Fruit fly (Drosophila melanogaster) whole organism, embryonic: Measurements from ENCODE around the gene CG11307.

Source experiments
- Atf-2 ChIP-seq: fragments of 200-800 bp; sonication (Bioruptor generic); optimal IDR thresholded peaks from 2 replicates; lab custom pipeline; 2016; ENCODE audit warnings: missing biosample characterization, missing genetic modification characterization
- Atf3 ChIP-seq: fragments of 200-800 bp; sonication (Bioruptor generic); optimal IDR thresholded peaks from 3 replicates; lab custom pipeline; 2016; ENCODE audit warnings: missing biosample characterization, missing genetic modification characterization
- B-H2 ChIP-seq: fragments of 200-800 bp; sonication (Bioruptor generic); optimal IDR thresholded peaks from 2 replicates; lab custom pipeline; 2018; ENCODE audit warnings: missing biosample characterization, mild to moderate bottlenecking, missing genetic modification characterization
- Bgb ChIP-seq: fragments of 200-800 bp; sonication (Bioruptor generic); IDR thresholded peaks from 2 replicates; pipeline ENCODE4 v1.3.6; 2022; ENCODE audit warnings: missing biosample characterization, missing genetic modification characterization; ENCODE audit not compliant: partially characterized antibody
- CG10462 ChIP-seq: fragments of 200-800 bp; sonication (Bioruptor generic); optimal IDR thresholded peaks from 2 replicates; lab custom pipeline; 2016; ENCODE audit warnings: missing biosample characterization, missing genetic modification characterization
- CG11085 ChIP-seq: fragments of 200-800 bp; sonication (Bioruptor generic); IDR thresholded peaks from 2 replicates; pipeline ENCODE4 v1.3.6; 2022; ENCODE audit warnings: missing biosample characterization, missing genetic modification characterization
- CG11695 ChIP-seq: fragments of 200-800 bp; sonication (Bioruptor generic); IDR thresholded peaks from 3 replicates; pipeline ENCODE4 v1.3.6; 2022; ENCODE audit warnings: missing biosample characterization, missing genetic modification characterization
- CG12769 ChIP-seq: fragments of 200-800 bp; sonication (Bioruptor generic); optimal IDR thresholded peaks from 2 replicates; lab custom pipeline; 2019; ENCODE audit warnings: missing biosample characterization, mild to moderate bottlenecking, missing genetic modification characterization, moderate library complexity
- CG14860 ChIP-seq: fragments of 200-800 bp; sonication (Bioruptor generic); IDR thresholded peaks from 3 replicates; pipeline ENCODE4 v1.3.6; 2022; ENCODE audit warnings: missing biosample characterization, missing genetic modification characterization; ENCODE audit not compliant: partially characterized antibody
- CG2678 ChIP-seq: fragments of 200-800 bp; sonication (Bioruptor generic); optimal IDR thresholded peaks from 3 replicates; lab custom pipeline; 2019; ENCODE audit warnings: missing biosample characterization, mild to moderate bottlenecking, missing genetic modification characterization, moderate library complexity
- CG31388 ChIP-seq: fragments of 200-800 bp; sonication (Bioruptor generic); optimal IDR thresholded peaks from 2 replicates; lab custom pipeline; 2016; ENCODE audit warnings: missing biosample characterization, missing genetic modification characterization
- CG3407 ChIP-seq: fragments of 200-800 bp; sonication (Bioruptor generic); optimal IDR thresholded peaks from 2 replicates; lab custom pipeline; 2018; ENCODE audit warnings: missing biosample characterization, mild to moderate bottlenecking, missing genetic modification characterization
- CG6175 ChIP-seq: fragments of 200-800 bp; sonication (Bioruptor generic); IDR thresholded peaks from 3 replicates; pipeline ENCODE4 v1.3.6; 2022; ENCODE audit warnings: missing biosample characterization, missing genetic modification characterization
- CG7786 ChIP-seq: fragments of 200-800 bp; sonication (Bioruptor generic); optimal IDR thresholded peaks from 2 replicates; lab custom pipeline; 2016; ENCODE audit warnings: missing biosample characterization, missing genetic modification characterization
- CG8281 ChIP-seq: fragments of 200-800 bp; sonication (Bioruptor generic); optimal IDR thresholded peaks from 2 replicates; lab custom pipeline; 2018; ENCODE audit warnings: missing biosample characterization, mild to moderate bottlenecking, missing genetic modification characterization, moderate library complexity
- CG8388 ChIP-seq: fragments of 200-800 bp; sonication (Bioruptor generic); optimal IDR thresholded peaks from 2 replicates; lab custom pipeline; 2019; ENCODE audit warnings: missing biosample characterization, mild to moderate bottlenecking, missing genetic modification characterization, moderate library complexity
- CG8478 ChIP-seq: fragments of >200 bp; optimal IDR thresholded peaks from 2 replicates; lab custom pipeline; 2018
- CG8944 ChIP-seq: fragments of 200-800 bp; sonication (Bioruptor generic); optimal IDR thresholded peaks from 3 replicates; lab custom pipeline; 2016; ENCODE audit warnings: missing biosample characterization, missing genetic modification characterization
- Camta ChIP-seq: fragments of 200-800 bp; sonication (Bioruptor generic); optimal IDR thresholded peaks from 2 replicates; lab custom pipeline; 2016; ENCODE audit warnings: missing biosample characterization, missing genetic modification characterization
- CoRest ChIP-seq: fragments of 200-800 bp; sonication (Bioruptor generic); optimal IDR thresholded peaks from 3 replicates; lab custom pipeline; 2018; ENCODE audit warnings: missing biosample characterization, mild to moderate bottlenecking, missing genetic modification characterization, moderate library complexity
- D ChIP-seq, 2 experiments: fragments of 200-800 bp in 1 of 2; fragments of >200 bp in 1 of 2; sonication (Bioruptor generic) in 1 of 2; optimal IDR thresholded peaks; 2 replicates in 1 of 2; 3 replicates in 1 of 2; lab custom pipeline; 2017; ENCODE audit warnings: mild to moderate bottlenecking in 1 of 2, missing biosample characterization in 1 of 2, missing genetic modification characterization in 1 of 2, missing genetic modification reagents in 1 of 2
- D19A ChIP-seq: fragments of 200-800 bp; optimal IDR thresholded peaks from 3 replicates; lab custom pipeline; 2019; ENCODE audit warnings: missing biosample characterization, mild to moderate bottlenecking, missing genetic modification characterization, moderate library complexity
- Deaf1 ChIP-seq: fragments of 200-800 bp; optimal IDR thresholded peaks from 3 replicates; lab custom pipeline; 2019; ENCODE audit warnings: missing biosample characterization, mild to moderate bottlenecking, missing genetic modification characterization, moderate library complexity
- Dip2 ChIP-seq: fragments of 200-800 bp; sonication (Bioruptor generic); IDR thresholded peaks from 2 replicates; pipeline ENCODE4 v1.3.6; 2022; ENCODE audit warnings: missing biosample characterization, missing genetic modification characterization
- ERR ChIP-seq: fragments of 200-800 bp; sonication (Bioruptor generic); optimal IDR thresholded peaks from 2 replicates; lab custom pipeline; 2016; ENCODE audit warnings: missing biosample characterization, missing genetic modification characterization
- Fer1 ChIP-seq: fragments of 200-800 bp; sonication (Bioruptor generic); optimal IDR thresholded peaks from 2 replicates; lab custom pipeline; 2017; ENCODE audit warnings: missing biosample characterization, mild to moderate bottlenecking, missing genetic modification characterization
- Hand ChIP-seq: fragments of 200-800 bp; sonication (Bioruptor generic); optimal IDR thresholded peaks from 2 replicates; lab custom pipeline; 2017; ENCODE audit warnings: mild to moderate bottlenecking, missing biosample characterization, missing genetic modification reagents, missing genetic modification characterization
- Hmx ChIP-seq: fragments of 200-800 bp; sonication (Bioruptor generic); optimal IDR thresholded peaks from 2 replicates; lab custom pipeline; 2016; ENCODE audit warnings: missing biosample characterization, missing genetic modification characterization
- Hr39 ChIP-seq: fragments of >200 bp; optimal IDR thresholded peaks from 2 replicates; lab custom pipeline; 2017
- NC2β ChIP-seq: fragments of 200-800 bp; sonication (Bioruptor generic); optimal IDR thresholded peaks from 2 replicates; lab custom pipeline; 2016; ENCODE audit warnings: missing biosample characterization, missing genetic modification characterization
- Oaz ChIP-seq: fragments of 200-800 bp; sonication (Bioruptor generic); IDR thresholded peaks from 2 replicates; pipeline ENCODE4 v1.3.6; 2022; ENCODE audit warnings: missing biosample characterization, missing genetic modification characterization
- Poxn ChIP-seq: fragments of 200-800 bp; sonication (Bioruptor generic); IDR thresholded peaks from 2 replicates; pipeline ENCODE4 v1.3.6; 2022; ENCODE audit warnings: missing biosample characterization, missing genetic modification characterization
- Sox102F ChIP-seq: fragments of 200-800 bp; sonication (Bioruptor generic); optimal IDR thresholded peaks from 2 replicates; lab custom pipeline; 2018; ENCODE audit warnings: missing biosample characterization, mild to moderate bottlenecking, missing genetic modification characterization, moderate library complexity
- ab ChIP-seq: fragments of 200-800 bp; sonication (Bioruptor generic); optimal IDR thresholded peaks from 2 replicates; lab custom pipeline; 2016; ENCODE audit warnings: missing biosample characterization, missing genetic modification characterization
- chif ChIP-seq, 2 experiments: fragments of 200-800 bp; sonication (Bioruptor generic); optimal IDR thresholded peaks; 3 replicates each; lab custom pipeline; 2016; ENCODE audit warnings: missing biosample characterization in 2 of 2, missing genetic modification characterization in 2 of 2
- dan ChIP-seq: fragments of 200-800 bp; sonication (Bioruptor generic); IDR thresholded peaks from 2 replicates; pipeline ENCODE4 v1.3.6; 2022; ENCODE audit warnings: missing biosample characterization, missing genetic modification characterization
- dm ChIP-seq: fragments of 200-800 bp; sonication (Bioruptor generic); optimal IDR thresholded peaks from 3 replicates; lab custom pipeline; 2016; ENCODE audit warnings: missing biosample characterization, missing genetic modification characterization
- gce ChIP-seq: fragments of 200-800 bp; sonication (Bioruptor generic); IDR thresholded peaks from 3 replicates; pipeline ENCODE4 v1.3.6; 2022; ENCODE audit warnings: missing biosample characterization, missing genetic modification characterization
- grn ChIP-seq: fragments of 200-800 bp; sonication (Bioruptor generic); optimal IDR thresholded peaks from 3 replicates; lab custom pipeline; 2017; ENCODE audit warnings: missing biosample characterization, missing genetic modification characterization
- gro ChIP-seq: fragments of 200-800 bp; sonication (Bioruptor generic); optimal IDR thresholded peaks from 2 replicates; lab custom pipeline; 2016; ENCODE audit warnings: missing biosample characterization, missing genetic modification characterization
- h ChIP-seq: fragments of >200 bp; optimal IDR thresholded peaks from 2 replicates; lab custom pipeline; 2017
- her ChIP-seq: fragments of 200-800 bp; sonication (Bioruptor generic); optimal IDR thresholded peaks from 2 replicates; lab custom pipeline; 2016; ENCODE audit warnings: missing biosample characterization, missing genetic modification characterization
- insv ChIP-seq, 2 experiments: fragments of 200-800 bp; sonication (Bioruptor generic); optimal IDR thresholded peaks; 3 replicates each; lab custom pipeline; 2016 to 2018; ENCODE audit warnings: missing biosample characterization in 2 of 2, missing genetic modification characterization in 2 of 2
- pan ChIP-seq, 4 experiments: fragments of >200 bp in 3 of 4; fragments of 200-800 bp in 1 of 4; sonication (Bioruptor generic) in 1 of 4; optimal IDR thresholded peaks in 3 of 4; IDR thresholded peaks in 1 of 4; 2 replicates each; pipeline versions ENCODE4 v1.3.6 to Lab custom; 2017 to 2022; ENCODE audit warnings: missing biosample characterization in 2 of 4, missing genetic modification characterization in 2 of 4, mixed read lengths in 1 of 4
- slou ChIP-seq: fragments of 200-800 bp; sonication (Bioruptor generic); optimal IDR thresholded peaks from 3 replicates; lab custom pipeline; 2016; ENCODE audit warnings: missing biosample characterization, missing genetic modification characterization
- sqz ChIP-seq: fragments of 200-800 bp; sonication (Bioruptor generic); optimal IDR thresholded peaks from 3 replicates; lab custom pipeline; 2018; ENCODE audit warnings: missing biosample characterization, mild to moderate bottlenecking, missing genetic modification characterization
- tll ChIP-seq, 2 experiments: fragments of 200-800 bp in 1 of 2; fragments of >200 bp in 1 of 2; sonication (Bioruptor generic) in 1 of 2; optimal IDR thresholded peaks; 2 replicates each; lab custom pipeline; 2017 to 2019; ENCODE audit warnings: missing biosample characterization in 2 of 2, missing genetic modification characterization in 2 of 2, mild to moderate bottlenecking in 1 of 2, moderate library complexity in 1 of 2
- toy ChIP-seq: fragments of 200-800 bp; sonication (Bioruptor generic); IDR thresholded peaks from 2 replicates; pipeline ENCODE4 v1.3.6; 2022; ENCODE audit warnings: missing biosample characterization, missing genetic modification characterization
- tx ChIP-seq: fragments of 200-800 bp; sonication (Bioruptor generic); optimal IDR thresholded peaks from 2 replicates; lab custom pipeline; 2016; ENCODE audit warnings: missing biosample characterization, missing genetic modification characterization
- vnd ChIP-seq: fragments of 200-800 bp; sonication (Bioruptor generic); IDR thresholded peaks from 3 replicates; pipeline ENCODE4 v1.3.6; 2022; ENCODE audit warnings: missing biosample characterization, missing genetic modification characterization; ENCODE audit not compliant: partially characterized antibody
- zen ChIP-seq: fragments of 200-800 bp; sonication (Bioruptor generic); optimal IDR thresholded peaks from 3 replicates; lab custom pipeline; 2018; ENCODE audit warnings: missing biosample characterization, mild to moderate bottlenecking, missing genetic modification characterization, moderate library complexity

Gene CG11307

dm6 chr3L:21604265-21604664 is 13.2 kb upstream of the CG11307 start (continued):
- TF ChIP-seq vnd (GFP tag; lab: Robert Waterston, UW) (0 out of 3 replicates have a peak, but pooled peaks have one; percentile 48), h (lab: Kevin White, UChicago) (no peak), ab (GFP tag; lab: Kevin White, UChicago) (no peak), Atf3 (GFP tag; lab: Kevin White, UChicago) (peak; percentile 46), chif (GFP tag; optimal IDR thresholded peaks at IDR 0.05; lab: Kevin White, UChicago) (peak; percentile 40 to 93), CG14860 (GFP tag; lab: Robert Waterston, UW) (no peak), Hmx (GFP tag; lab: Kevin White, UChicago) (no peak), toy (GFP tag; lab: Robert Waterston, UW) (no peak), Oaz (GFP tag; lab: Robert Waterston, UW) (0 out of 2 replicates have a peak, but pooled peaks have one; percentile 11), tll (GFP tag; optimal IDR thresholded peaks at IDR 0.05; lab: Kevin White, UChicago) (peak in 1 of 2 experiments; percentile 53), Fer1 (GFP tag; lab: Kevin White, UChicago) (no peak), CG11085 (GFP tag; lab: Robert Waterston, UW) (peak; percentile 42; the same call in 1 of the 2 replicates), B-H2 (GFP tag; lab: Kevin White, UChicago) (no peak), Bgb (peak; percentile 82), D (optimal IDR thresholded peaks at IDR 0.05; lab: Kevin White, UChicago) (no peak), D (GFP tag; optimal IDR thresholded peaks at IDR 0.05; lab: Kevin White, UChicago) (no peak), D19A (tag; lab: Kevin White, UChicago) (no peak), grn (no peak), Sox102F (no peak), Hand (GFP tag; lab: Kevin White, UChicago) (no peak), gce (GFP tag; lab: Robert Waterston, UW) (peak; percentile 4; the same call in 1 of the 3 replicates), zen (peak; percentile 55), CG6175 (0 out of 3 replicates have a peak, but pooled peaks have one; percentile 40), CG3407 (GFP tag; lab: Kevin White, UChicago) (peak; percentile 29), gro (no peak), Deaf1 (tag; lab: Kevin White, UChicago) (no peak), pan (optimal IDR thresholded peaks at IDR 0.05; lab: Kevin White, UChicago) (no peak), pan (GFP tag; optimal IDR thresholded peaks at IDR 0.05 in 1 of 2, IDR thresholded peaks at IDR 0.05 in 1 of 2) (no peak), Atf-2 (GFP tag; lab: Kevin White, UChicago) (peak; percentile 67), tx (GFP tag; lab: Kevin White, UChicago) (peak; percentile 4), CoRest (tag; lab: Kevin White, UChicago) (peak; percentile 54), CG11695 (GFP tag; lab: Robert Waterston, UW) (no peak), CG10462 (GFP tag; lab: Kevin White, UChicago) (no peak), CG7786 (GFP tag; lab: Kevin White, UChicago) (peak; percentile 39), CG12769 (tag; lab: Kevin White, UChicago) (no peak), CG8478 (lab: Kevin White, UChicago) (no peak), her (GFP tag; lab: Kevin White, UChicago) (peak; percentile 51), CG31388 (peak; percentile 16), Hr39 (lab: Kevin White, UChicago) (no peak), Poxn (no peak), Dip2 (GFP tag; lab: Robert Waterston, UW) (peak; percentile 99), slou (GFP tag; lab: Kevin White, UChicago) (peak; percentile 1), CG2678 (tag; lab: Kevin White, UChicago) (no peak), dm (GFP tag; lab: Kevin White, UChicago) (peak; percentile 31), NC2β (peak; percentile 68), insv (GFP tag; optimal IDR thresholded peaks at IDR 0.05; lab: Kevin White, UChicago) (peak in 1 of 2 experiments; percentile 62), ERR (GFP tag; lab: Kevin White, UChicago) (peak; percentile 32), dan (GFP tag; lab: Robert Waterston, UW) (no peak), sqz (peak; percentile 66), CG8944 (GFP tag; lab: Kevin White, UChicago) (peak; percentile 72), CG8281 (tag; lab: Kevin White, UChicago) (no peak), CG8388 (GFP tag; lab: Kevin White, UChicago) (no peak), Camta (peak; percentile 66)
